Worm (Caenorhabditis elegans): Measurements from ENCODE around the gene srw-102.
"Not testable (repeated sequence)": the region's sequence is repeated elsewhere in the genome, so short reads cannot be mapped to it uniquely, and the experiment has no call there.

Gene srw-102

ce11 chrV:1685328-1685727, 34.7 kb upstream of the srw-102 start, which contains the start of gene srh-5:
Gene srh-5 (plus strand): TSS chrV:1685628.
- no peak for TF ChIP-seq hlh-17 (GFP tag; optimal IDR thresholded peaks at IDR 0.05; ENCODE audit: borderline replicate concordance)
- TF ChIP-seq blmp-1 (tag; optimal IDR thresholded peaks at IDR 0.05), result no peak
- no peak for TF ChIP-seq ets-5 (GFP tag; IDR thresholded peaks at IDR 0.05)
- no peak for TF ChIP-seq grh-1 (GFP tag; IDR thresholded peaks at IDR 0.05)
- TF ChIP-seq lin-35 (GFP tag; optimal IDR thresholded peaks at IDR 0.05), result no peak
- no peak for TF ChIP-seq rnt-1 (tag; optimal IDR thresholded peaks at IDR 0.05)
- no peak for TF ChIP-seq ztf-11 (tag; optimal IDR thresholded peaks at IDR 0.05)

ce11 chrV:1692494-1692893, 27.5 kb upstream of the srw-102 start, which contains the start of gene Y46H3C.5:
Gene Y46H3C.5 (minus strand): TSS chrV:1692495.
- TF ChIP-seq nhr-20, nhr-28, zag-1 (tag; optimal IDR thresholded peaks at IDR 0.05): not testable (repeated sequence)

- TF ChIP-seq nhr-90 (tag; optimal IDR thresholded peaks at IDR 0.05; ENCODE audit: poor library complexity); sptf-1 (tag; optimal IDR thresholded peaks at IDR 0.05); lin-13 (GFP tag; optimal IDR thresholded peaks at IDR 0.05): not testable (repeated sequence)
Observed at ce11 chrV:1693876-1694275, 26.2 kb upstream of the srw-102 start, which contains the start of gene Y46H3C.7. Gene Y46H3C.7 (minus strand): TSS chrV:1694022.

ce11 chrV:1698400-1698799, 21.6 kb upstream of the srw-102 start:
- TF ChIP-seq nhr-71 (tag; optimal IDR thresholded peaks at IDR 0.05) (no peak), C34B4.2 (tag; optimal IDR thresholded peaks at IDR 0.05) (no peak), nhr-47 (tag; optimal IDR thresholded peaks at IDR 0.05) (no peak), jun-1 (tag; optimal IDR thresholded peaks at IDR 0.05) (no peak), nhr-85 (tag) (no peak), lin-14 (GFP tag; optimal IDR thresholded peaks at IDR 0.05) (no peak), lin-39 (tag; optimal IDR thresholded peaks at IDR 0.05) (no peak), tbx-2 (tag; optimal IDR thresholded peaks at IDR 0.05) (no peak), ztf-11 (tag; optimal IDR thresholded peaks at IDR 0.05) (no peak)

ce11 chrV:1699228-1699795, 20.7 kb upstream of the srw-102 start:
- no peak for TF ChIP-seq nhr-84 (tag; optimal IDR thresholded peaks at IDR 0.05)
- no peak for TF ChIP-seq ceh-90 (tag; optimal IDR thresholded peaks at IDR 0.05)
- TF ChIP-seq pax-3 (tag; optimal IDR thresholded peaks at IDR 0.05), result no peak
- no peak for TF ChIP-seq swsn-7 (tag; optimal IDR thresholded peaks at IDR 0.05)
- TF ChIP-seq nhr-76 (tag; optimal IDR thresholded peaks at IDR 0.05), result no peak
- TF ChIP-seq lsy-2 (tag; optimal IDR thresholded peaks at IDR 0.05), result no peak
- TF ChIP-seq efl-3 (GFP tag; optimal IDR thresholded peaks at IDR 0.05), result no peak
- TF ChIP-seq elt-2 (tag; optimal IDR thresholded peaks at IDR 0.05), result no peak

ce11 chrV:1701584-1702101, 18.4 kb upstream of the srw-102 start, which contains the start of gene srw-90:
Gene srw-90 (plus strand): TSS chrV:1702051.
- TF ChIP-seq nhr-90 (tag; optimal IDR thresholded peaks at IDR 0.05; ENCODE audit: poor library complexity) (no peak), pag-3 (tag; optimal IDR thresholded peaks at IDR 0.05; ENCODE audit: borderline replicate concordance, insufficient read depth) (no peak), sox-4 (tag; optimal IDR thresholded peaks at IDR 0.05) (no peak), nhr-47 (tag; optimal IDR thresholded peaks at IDR 0.05) (no peak), ces-1 (GFP tag; optimal IDR thresholded peaks at IDR 0.05) (no peak), ets-5 (GFP tag; IDR thresholded peaks at IDR 0.05) (no peak), nhr-12 (tag; optimal IDR thresholded peaks at IDR 0.05) (no peak), nhr-85 (tag) (no peak), mdl-1 (tag; optimal IDR thresholded peaks at IDR 0.05) (no peak), rnt-1 (tag; optimal IDR thresholded peaks at IDR 0.05) (no peak), snu-23 (GFP tag; optimal IDR thresholded peaks at IDR 0.05) (no peak), nhr-11 (tag; optimal IDR thresholded peaks at IDR 0.05) (no peak), pqm-1 (tag; optimal IDR thresholded peaks at IDR 0.05) (no peak), unc-62 (GFP tag; optimal IDR thresholded peaks at IDR 0.05) (no peak), hlh-17 (GFP tag; optimal IDR thresholded peaks at IDR 0.05; ENCODE audit: borderline replicate concordance) (no peak), nhr-20 (tag; optimal IDR thresholded peaks at IDR 0.05) (no peak), lir-3 (tag; optimal IDR thresholded peaks at IDR 0.05; ENCODE audit: poor library complexity) (no peak), snpc-4 (tag; optimal IDR thresholded peaks at IDR 0.05) (no peak), Y116A8C.19 (tag; optimal IDR thresholded peaks at IDR 0.05; ENCODE audit: borderline replicate concordance) (no peak)
